Fruit fly (Drosophila melanogaster) whole organism, embryonic: ENCODE results near the gene Rchy1.

Experiments
- CG10366 ChIP-seq: fragments of 200-800 bp; sonication (Bioruptor generic); IDR thresholded peaks from 2 replicates; pipeline ENCODE4 v1.3.6; 2022; ENCODE audit warnings: missing biosample characterization, missing genetic modification characterization
- CG10959 ChIP-seq: fragments of 200-800 bp; sonication (Bioruptor generic); IDR thresholded peaks from 2 replicates; pipeline ENCODE4 v1.3.6; 2022; ENCODE audit warnings: missing biosample characterization, missing genetic modification characterization
- CG12071 ChIP-seq: fragments of 200-800 bp; sonication (Bioruptor generic); optimal IDR thresholded peaks from 3 replicates; lab custom pipeline; 2018; ENCODE audit warnings: missing biosample characterization, mild to moderate bottlenecking, missing genetic modification characterization
- CG12155 ChIP-seq: fragments of 200-800 bp; sonication (Bioruptor generic); optimal IDR thresholded peaks from 3 replicates; lab custom pipeline; 2016; ENCODE audit warnings: missing biosample characterization, missing genetic modification characterization
- CG12391 ChIP-seq: fragments of 200-800 bp; sonication (Bioruptor generic); optimal IDR thresholded peaks from 3 replicates; lab custom pipeline; 2018; ENCODE audit warnings: missing biosample characterization, mild to moderate bottlenecking, missing genetic modification characterization, moderate library complexity
- CG12659 ChIP-seq: fragments of 200-800 bp; sonication (Bioruptor generic); optimal IDR thresholded peaks from 3 replicates; lab custom pipeline; 2017; ENCODE audit warnings: mild to moderate bottlenecking, missing biosample characterization, missing genetic modification reagents, missing genetic modification characterization
- CG12744 ChIP-seq: fragments of 200-800 bp; sonication (Bioruptor generic); optimal IDR thresholded peaks from 2 replicates; lab custom pipeline; 2016; ENCODE audit warnings: missing biosample characterization, missing genetic modification characterization
- CG13775 ChIP-seq: fragments of 200-800 bp; sonication (Bioruptor generic); optimal IDR thresholded peaks from 3 replicates; lab custom pipeline; 2017; ENCODE audit warnings: missing biosample characterization, mild to moderate bottlenecking, missing genetic modification characterization
- CG15011 ChIP-seq: fragments of 200-800 bp; sonication (Bioruptor generic); optimal IDR thresholded peaks from 3 replicates; lab custom pipeline; 2018; ENCODE audit warnings: missing biosample characterization, mild to moderate bottlenecking, missing genetic modification characterization
- CG15479 ChIP-seq: fragments of 200-800 bp; sonication (Bioruptor generic); optimal IDR thresholded peaks from 3 replicates; lab custom pipeline; 2019; ENCODE audit warnings: missing biosample characterization, mild to moderate bottlenecking, missing genetic modification characterization, moderate library complexity
- CG17328 ChIP-seq: fragments of 200-800 bp; sonication (Bioruptor generic); IDR thresholded peaks from 2 replicates; pipeline ENCODE4 v1.3.6; 2022; ENCODE audit warnings: missing biosample characterization, missing genetic modification characterization
- CG17385 ChIP-seq: fragments of 200-800 bp; sonication (Bioruptor generic); optimal IDR thresholded peaks from 3 replicates; lab custom pipeline; 2018; ENCODE audit warnings: missing biosample characterization, mild to moderate bottlenecking, missing genetic modification characterization
- CG17612 ChIP-seq: fragments of 200-800 bp; sonication (Bioruptor generic); IDR thresholded peaks from 2 replicates; pipeline ENCODE4 v1.3.6; 2022; ENCODE audit warnings: missing biosample characterization, missing genetic modification characterization
- CG2875 ChIP-seq: fragments of 200-800 bp; sonication (Bioruptor generic); optimal IDR thresholded peaks from 2 replicates; lab custom pipeline; 2017; ENCODE audit warnings: missing biosample characterization, mild to moderate bottlenecking, missing genetic modification characterization, missing genetic modification reagents
- CG4328 ChIP-seq: fragments of 200-800 bp; sonication (Bioruptor generic); optimal IDR thresholded peaks from 3 replicates; lab custom pipeline; 2017; ENCODE audit warnings: missing biosample characterization, missing genetic modification reagents, missing genetic modification characterization
- CG4360 ChIP-seq: fragments of 200-800 bp; sonication (Bioruptor generic); IDR thresholded peaks from 2 replicates; pipeline ENCODE4 v1.3.6; 2022; ENCODE audit warnings: missing biosample characterization, missing genetic modification characterization
- CG6175 ChIP-seq: fragments of 200-800 bp; sonication (Bioruptor generic); IDR thresholded peaks from 3 replicates; pipeline ENCODE4 v1.3.6; 2022; ENCODE audit warnings: missing biosample characterization, missing genetic modification characterization
- CG6254 ChIP-seq: fragments of 200-800 bp; sonication (Bioruptor generic); optimal IDR thresholded peaks from 3 replicates; lab custom pipeline; 2017; ENCODE audit warnings: mild to moderate bottlenecking, missing biosample characterization, missing genetic modification reagents, missing genetic modification characterization
- CG6654 ChIP-seq: fragments of 200-800 bp; sonication (Bioruptor generic); optimal IDR thresholded peaks from 2 replicates; lab custom pipeline; 2017; ENCODE audit warnings: missing biosample characterization, mild to moderate bottlenecking, missing genetic modification characterization
- CG7357 ChIP-seq: fragments of 200-800 bp; sonication (Bioruptor generic); IDR thresholded peaks from 3 replicates; pipeline ENCODE4 v1.3.6; 2022; ENCODE audit warnings: missing biosample characterization, missing genetic modification characterization
- CG7987 ChIP-seq: fragments of 200-800 bp; sonication (Bioruptor generic); optimal IDR thresholded peaks from 2 replicates; lab custom pipeline; 2018; ENCODE audit warnings: missing biosample characterization, mild to moderate bottlenecking, missing genetic modification characterization, moderate library complexity
- CG9932 ChIP-seq: fragments of 200-800 bp; sonication (Bioruptor generic); IDR thresholded peaks from 2 replicates; pipeline ENCODE4 v1.3.6; 2022; ENCODE audit warnings: missing biosample characterization, missing genetic modification characterization
- CrebB ChIP-seq: fragments of 200-800 bp; sonication (Bioruptor generic); optimal IDR thresholded peaks from 3 replicates; lab custom pipeline; 2018; ENCODE audit warnings: missing biosample characterization, mild to moderate bottlenecking, missing genetic modification characterization
- Ets97D ChIP-seq: fragments of 200-800 bp; sonication (Bioruptor generic); optimal IDR thresholded peaks from 3 replicates; lab custom pipeline; 2016; ENCODE audit warnings: missing biosample characterization, missing genetic modification characterization
- Fer2 ChIP-seq: fragments of 200-800 bp; sonication (Bioruptor generic); optimal IDR thresholded peaks from 2 replicates; lab custom pipeline; 2018; ENCODE audit warnings: missing biosample characterization, mild to moderate bottlenecking, missing genetic modification characterization, moderate library complexity
- Gsc ChIP-seq: fragments of 200-800 bp; sonication (Bioruptor generic); IDR thresholded peaks from 2 replicates; pipeline ENCODE4 v1.3.6; 2022; ENCODE audit warnings: missing biosample characterization, missing genetic modification characterization
- HLH4C ChIP-seq: fragments of 200-800 bp; sonication (Bioruptor generic); IDR thresholded peaks from 3 replicates; pipeline ENCODE4 v1.3.6; 2022; ENCODE audit warnings: missing biosample characterization, missing genetic modification characterization; ENCODE audit not compliant: partially characterized antibody
- Hr3 ChIP-seq: fragments of 200-800 bp; sonication (Bioruptor generic); optimal IDR thresholded peaks from 3 replicates; lab custom pipeline; 2016; ENCODE audit warnings: missing biosample characterization, missing genetic modification characterization
- Rx ChIP-seq: fragments of 200-800 bp; sonication (Bioruptor generic); IDR thresholded peaks from 2 replicates; pipeline ENCODE4 v1.3.6; 2022; ENCODE audit warnings: missing biosample characterization, missing genetic modification characterization
- Six4 ChIP-seq: fragments of 200-800 bp; sonication (Bioruptor generic); optimal IDR thresholded peaks from 2 replicates; lab custom pipeline; 2016; ENCODE audit warnings: missing biosample characterization, missing genetic modification characterization
- ara ChIP-seq: fragments of 200-800 bp; sonication (Bioruptor generic); IDR thresholded peaks from 2 replicates; pipeline ENCODE4 v1.3.6; 2022; ENCODE audit warnings: missing biosample characterization, missing genetic modification characterization
- bsh ChIP-seq, 2 experiments: fragments of 200-800 bp; sonication (Bioruptor generic); optimal IDR thresholded peaks; 2 replicates each; lab custom pipeline; 2017 to 2018; ENCODE audit warnings: mild to moderate bottlenecking in 2 of 2, missing biosample characterization in 2 of 2, missing genetic modification characterization in 2 of 2, moderate library complexity in 1 of 2
- btn ChIP-seq: fragments of 200-800 bp; sonication (Bioruptor generic); optimal IDR thresholded peaks from 2 replicates; lab custom pipeline; 2016; ENCODE audit warnings: missing biosample characterization, missing genetic modification characterization
- cas ChIP-seq: fragments of 200-800 bp; sonication (Bioruptor generic); IDR thresholded peaks from 2 replicates; pipeline ENCODE4 v1.3.6; 2022; ENCODE audit warnings: missing biosample characterization, missing genetic modification characterization
- ci ChIP-seq: fragments of 200-800 bp; sonication (Bioruptor generic); IDR thresholded peaks from 3 replicates; pipeline ENCODE4 v1.3.6; 2022; ENCODE audit warnings: missing biosample characterization, missing genetic modification characterization
- crp ChIP-seq, 2 experiments: fragments of 200-800 bp; sonication (Bioruptor generic); optimal IDR thresholded peaks; 2 replicates in 1 of 2; 3 replicates in 1 of 2; lab custom pipeline; 2017; ENCODE audit warnings: missing biosample characterization in 2 of 2, missing genetic modification characterization in 2 of 2, mild to moderate bottlenecking in 1 of 2, moderate library complexity in 1 of 2
- disco-r ChIP-seq: fragments of 200-800 bp; sonication (Bioruptor generic); optimal IDR thresholded peaks from 2 replicates; lab custom pipeline; 2016; ENCODE audit warnings: missing biosample characterization, missing genetic modification characterization
- dmrt99B ChIP-seq: fragments of 200-800 bp; sonication (Bioruptor generic); optimal IDR thresholded peaks from 2 replicates; lab custom pipeline; 2018; ENCODE audit warnings: missing biosample characterization, mild to moderate bottlenecking, missing genetic modification characterization, moderate library complexity
- exex ChIP-seq: fragments of 200-800 bp; sonication (Bioruptor generic); optimal IDR thresholded peaks from 4 replicates; lab custom pipeline; 2018; ENCODE audit warnings: missing biosample characterization, mild to moderate bottlenecking, missing genetic modification characterization, moderate library complexity
- hkb ChIP-seq, 2 experiments: fragments of 200-800 bp in 1 of 2; fragments of >200 bp in 1 of 2; sonication (Bioruptor generic) in 1 of 2; IDR thresholded peaks in 1 of 2; optimal IDR thresholded peaks in 1 of 2; 2 replicates each; pipeline versions ENCODE4 v1.3.6 to Lab custom; 2017 to 2022; ENCODE audit warnings: missing biosample characterization in 1 of 2, missing genetic modification characterization in 1 of 2
- jing ChIP-seq: fragments of 200-800 bp; sonication (Bioruptor generic); optimal IDR thresholded peaks from 2 replicates; lab custom pipeline; 2018; ENCODE audit warnings: missing biosample characterization, mild to moderate bottlenecking, missing genetic modification characterization
- lov ChIP-seq, 2 experiments: fragments of 200-800 bp in 1 of 2; fragments of >200 bp in 1 of 2; sonication (Bioruptor generic) in 1 of 2; IDR thresholded peaks in 1 of 2; optimal IDR thresholded peaks in 1 of 2; 2 replicates in 1 of 2; 3 replicates in 1 of 2; pipeline versions ENCODE4 v1.3.6 to Lab custom; 2017 to 2022; ENCODE audit warnings: missing biosample characterization in 1 of 2, missing genetic modification characterization in 1 of 2
- schlank ChIP-seq: fragments of 200-800 bp; sonication (Bioruptor generic); optimal IDR thresholded peaks from 2 replicates; lab custom pipeline; 2018; ENCODE audit warnings: missing biosample characterization, mild to moderate bottlenecking, missing genetic modification characterization
- sens ChIP-seq: fragments of 200-800 bp; sonication (Bioruptor generic); peaks from one replicate; lab custom pipeline; 2016; ENCODE audit warnings: missing biosample characterization, missing genetic modification characterization
- sens-2 ChIP-seq: fragments of 200-800 bp; sonication (Bioruptor generic); IDR thresholded peaks from 2 replicates; pipeline ENCODE4 v1.3.6; 2022; ENCODE audit warnings: missing biosample characterization, missing genetic modification characterization
- sim ChIP-seq: fragments of 200-800 bp; sonication (Bioruptor generic); IDR thresholded peaks from 2 replicates; pipeline ENCODE4 v1.3.6; 2022; ENCODE audit warnings: missing biosample characterization, missing genetic modification characterization
- ssp ChIP-seq: fragments of 200-800 bp; sonication (Bioruptor generic); IDR thresholded peaks from 2 replicates; pipeline ENCODE4 v1.3.6; 2022; ENCODE audit warnings: missing biosample characterization, missing genetic modification characterization
- stc ChIP-seq: fragments of 200-800 bp; sonication (Bioruptor generic); IDR thresholded peaks from 2 replicates; pipeline ENCODE4 v1.3.6; 2022; ENCODE audit warnings: missing biosample characterization, missing genetic modification characterization
- tap ChIP-seq: fragments of 200-800 bp; optimal IDR thresholded peaks from 3 replicates; lab custom pipeline; 2019; ENCODE audit warnings: missing biosample characterization, mild to moderate bottlenecking, missing genetic modification characterization, moderate library complexity
- vnd ChIP-seq: fragments of 200-800 bp; sonication (Bioruptor generic); IDR thresholded peaks from 3 replicates; pipeline ENCODE4 v1.3.6; 2022; ENCODE audit warnings: missing biosample characterization, missing genetic modification characterization; ENCODE audit not compliant: partially characterized antibody

The Rchy1 gene

dm6 chr2L:6508666-6509065 is 43.2 kb upstream of the Rchy1 start (continued):
- no peak for TF ChIP-seq CG6654 (GFP tag; lab: Kevin White, UChicago)
- TF ChIP-seq HLH4C (GFP tag; lab: Robert Waterston, UW) = no peak
- no peak for TF ChIP-seq CrebB
- TF ChIP-seq ara (GFP tag; lab: Robert Waterston, UW) = no peak
- TF ChIP-seq CG12744 = no peak
- no peak for TF ChIP-seq stc (GFP tag; lab: Robert Waterston, UW)
- TF ChIP-seq CG12659 (GFP tag; lab: Kevin White, UChicago) = no peak
- no peak for TF ChIP-seq vnd (GFP tag; lab: Robert Waterston, UW)
- peak; percentile 46 for TF ChIP-seq CG12391 (tag; lab: Kevin White, UChicago)
- TF ChIP-seq CG2875 (GFP tag; lab: Kevin White, UChicago) = no peak
- TF ChIP-seq CG4360 (GFP tag; lab: Robert Waterston, UW) = no peak
- no peak for TF ChIP-seq lov (optimal IDR thresholded peaks at IDR 0.05; lab: Kevin White, UChicago)
- no peak for TF ChIP-seq lov (GFP tag; IDR thresholded peaks at IDR 0.05; lab: Robert Waterston, UW)
- no peak for TF ChIP-seq CG9932 (GFP tag; lab: Robert Waterston, UW)
- no peak for TF ChIP-seq CG17612
- no peak for TF ChIP-seq CG6175 (GFP tag; lab: Robert Waterston, UW)
- no peak for TF ChIP-seq ssp (GFP tag; lab: Robert Waterston, UW)
- no peak for TF ChIP-seq Ets97D
- peak; percentile 55 for TF ChIP-seq dmrt99B (tag; lab: Kevin White, UChicago)
- TF ChIP-seq CG4328 (GFP tag; lab: Kevin White, UChicago) = no peak
- peak; percentile 23 for TF ChIP-seq tap (tag; lab: Kevin White, UChicago)
- TF ChIP-seq CG17385 (GFP tag; lab: Kevin White, UChicago) = peak; percentile 29
- no peak for TF ChIP-seq btn (GFP tag; lab: Kevin White, UChicago)
- no peak for TF ChIP-seq Fer2 (tag; lab: Kevin White, UChicago)
- TF ChIP-seq CG12155 = no peak
- TF ChIP-seq jing (GFP tag; lab: Kevin White, UChicago) = peak; percentile 6
- no peak for TF ChIP-seq CG13775 (GFP tag; lab: Kevin White, UChicago)
- no peak for TF ChIP-seq CG15479
- TF ChIP-seq CG6254 (GFP tag; lab: Kevin White, UChicago) = peak; percentile 28
- TF ChIP-seq CG12071 (GFP tag; lab: Kevin White, UChicago) = no peak
- TF ChIP-seq bsh (GFP tag; optimal IDR thresholded peaks at IDR 0.05; lab: Kevin White, UChicago) = peak in 1 of 2 experiments; percentile 44
- TF ChIP-seq CG10366 (GFP tag; lab: Robert Waterston, UW) = no peak; the same call in 1 of the 2 replicates
- 0 out of 3 replicates have a peak, but pooled peaks have one; percentile 14 for TF ChIP-seq ci (GFP tag; lab: Robert Waterston, UW)
- TF ChIP-seq Six4 (GFP tag; lab: Kevin White, UChicago) = no peak
- no peak for TF ChIP-seq hkb (optimal IDR thresholded peaks at IDR 0.05; lab: Kevin White, UChicago)
- peak; percentile 36; the same call in 1 of the 2 replicates for TF ChIP-seq hkb (GFP tag; IDR thresholded peaks at IDR 0.05; lab: Robert Waterston, UW)
- TF ChIP-seq disco-r (GFP tag; lab: Kevin White, UChicago) = no peak
- TF ChIP-seq CG7987 (GFP tag; lab: Kevin White, UChicago) = no peak
- TF ChIP-seq Rx (GFP tag; lab: Robert Waterston, UW) = no peak
- TF ChIP-seq CG17328 (GFP tag; lab: Robert Waterston, UW) = 0 out of 2 replicates have a peak, but pooled peaks have one; percentile 20
- no peak for TF ChIP-seq Gsc (GFP tag; lab: Robert Waterston, UW)
- TF ChIP-seq sens-2 (GFP tag; lab: Robert Waterston, UW) = no peak
- no peak for TF ChIP-seq sim (GFP tag; lab: Robert Waterston, UW)
- TF ChIP-seq exex (tag; lab: Kevin White, UChicago) = no peak
- TF ChIP-seq cas (GFP tag; lab: Robert Waterston, UW) = no peak
- no peak for TF ChIP-seq CG7357 (GFP tag; lab: Robert Waterston, UW)
- no peak for TF ChIP-seq crp (GFP tag; optimal IDR thresholded peaks at IDR 0.05; lab: Kevin White, UChicago)
- no peak for TF ChIP-seq schlank (tag; lab: Kevin White, UChicago)
- TF ChIP-seq sens = peak; percentile 0
- no peak for TF ChIP-seq CG10959 (GFP tag; lab: Robert Waterston, UW)
- TF ChIP-seq Hr3 (GFP tag; lab: Kevin White, UChicago) = peak; percentile 16
- TF ChIP-seq CG15011 = no peak
